Worm (Caenorhabditis elegans) whole organism, L4 larva: ENCODE data around the gene nlp-32.

Source experiments
- F10B5.3 ChIP-seq: sonication (generic microtip); optimal IDR thresholded peaks from 2 replicates; lab custom pipeline; 2016; ENCODE audit warnings: mild to moderate bottlenecking, missing genetic modification characterization, missing compliant biosample characterization
- F37D6.2 ChIP-seq: sonication (generic microtip); optimal IDR thresholded peaks from 2 replicates; lab custom pipeline; 2016; ENCODE audit warnings: mild to moderate bottlenecking, missing genetic modification characterization, missing compliant biosample characterization
- R02D3.7 ChIP-seq: fragments of 150-350 bp; sonication (generic microtip); optimal IDR thresholded peaks from 3 replicates; lab custom pipeline; 2014; ENCODE audit warnings: missing biosample characterization, missing genetic modification characterization
- T20F7.1 ChIP-seq: fragments of 200-800 bp; sonication (Bioruptor generic); optimal IDR thresholded peaks from 2 replicates; lab custom pipeline; 2018; ENCODE audit warnings: mild to moderate bottlenecking, missing genetic modification characterization, missing compliant biosample characterization
- T26A8.4 ChIP-seq: fragments of 200-800 bp; sonication (Bioruptor generic); IDR thresholded peaks from 2 replicates; pipeline ENCODE4 v1.3.6; 2022; ENCODE audit warnings: missing genetic modification characterization, missing compliant biosample characterization
- Y75B8A.6 ChIP-seq: fragments of 200-800 bp; sonication (Bioruptor generic); IDR thresholded peaks from 2 replicates; pipeline ENCODE4 v1.3.6; 2022; ENCODE audit warnings: missing genetic modification reagents, missing genetic modification characterization, missing compliant biosample characterization
- ZK337.2 ChIP-seq: fragments of 200-800 bp; sonication (Bioruptor generic); IDR thresholded peaks from 2 replicates; pipeline ENCODE4 v1.3.6; 2022; ENCODE audit warnings: missing genetic modification reagents, missing genetic modification characterization, missing compliant biosample characterization
- ZK546.5 ChIP-seq, 2 experiments: sonication (generic microtip); optimal IDR thresholded peaks; 2 replicates each; lab custom pipeline; 2017; ENCODE audit warnings: missing biosample characterization in 2 of 2, missing genetic modification characterization in 2 of 2
- aha-1 ChIP-seq: fragments of 150-350 bp; peaks from one replicate; lab custom pipeline; 2014; ENCODE audit warnings: missing biosample characterization, missing genetic modification characterization
- arid-1 ChIP-seq: fragments of 200-800 bp; sonication (Bioruptor generic); conservative IDR thresholded peaks from 2 replicates; pipeline ENCODE4 v1.3.6; 2022; ENCODE audit warnings: missing genetic modification reagents, missing genetic modification characterization, missing compliant biosample characterization
- attf-4 ChIP-seq: sonication (generic microtip); optimal IDR thresholded peaks from 3 replicates; lab custom pipeline; 2017; ENCODE audit warnings: missing biosample characterization, missing genetic modification characterization
- ceh-20 ChIP-seq: fragments of 200-800 bp; sonication (Bioruptor generic); IDR thresholded peaks from 2 replicates; pipeline ENCODE4 v1.3.6; 2022; ENCODE audit warnings: missing genetic modification reagents, missing genetic modification characterization, missing compliant biosample characterization
- ceh-82 ChIP-seq: sonication (generic microtip); optimal IDR thresholded peaks from 2 replicates; lab custom pipeline; 2017; ENCODE audit warnings: missing biosample characterization, missing genetic modification characterization
- ces-1 ChIP-seq: fragments of 150-350 bp; sonication (generic microtip); optimal IDR thresholded peaks from 4 replicates; lab custom pipeline; 2014; ENCODE audit warnings: missing biosample characterization, missing genetic modification reagents, missing genetic modification characterization
- daf-12 ChIP-seq: fragments of 150-350 bp; optimal IDR thresholded peaks from 2 replicates; lab custom pipeline; 2014; ENCODE audit warnings: missing biosample characterization, missing genetic modification reagents, missing genetic modification characterization
- dve-1 ChIP-seq: sonication (generic microtip); optimal IDR thresholded peaks from 2 replicates; lab custom pipeline; 2017; ENCODE audit warnings: antibody characterized with exemption, mild to moderate bottlenecking, missing genetic modification characterization, missing compliant biosample characterization; ENCODE audit not compliant: insufficient read depth
- egl-27 ChIP-seq: sonication (generic microtip); optimal IDR thresholded peaks from 3 replicates; lab custom pipeline; 2017; ENCODE audit warnings: missing biosample characterization, missing genetic modification reagents, missing genetic modification characterization
- hlh-30 ChIP-seq: sonication (generic microtip); optimal IDR thresholded peaks from 2 replicates; lab custom pipeline; 2017; ENCODE audit warnings: antibody characterized with exemption, mild to moderate bottlenecking, missing genetic modification characterization, missing compliant biosample characterization; ENCODE audit not compliant: insufficient read depth
- hmg-1.1 ChIP-seq: fragments of 200-800 bp; sonication (Bioruptor generic); IDR thresholded peaks from 2 replicates; pipeline ENCODE4 v1.3.6; 2022; ENCODE audit warnings: missing genetic modification reagents, missing genetic modification characterization, missing compliant biosample characterization
- jun-1 ChIP-seq: fragments of 150-350 bp; optimal IDR thresholded peaks from 2 replicates; lab custom pipeline; 2014; ENCODE audit warnings: missing biosample characterization, missing genetic modification reagents, missing genetic modification characterization
- lim-7 ChIP-seq: fragments of 200-800 bp; sonication (Bioruptor generic); IDR thresholded peaks from 2 replicates; pipeline ENCODE4 v1.3.6; 2022; ENCODE audit warnings: missing genetic modification characterization, missing compliant biosample characterization
- lin-1 ChIP-seq: fragments of 200-800 bp; sonication (Bioruptor generic); IDR thresholded peaks from 2 replicates; pipeline ENCODE4 v1.3.6; 2022; ENCODE audit warnings: missing genetic modification reagents, missing genetic modification characterization, missing compliant biosample characterization
- lin-38 ChIP-seq: fragments of 200-800 bp; sonication (Bioruptor generic); IDR thresholded peaks from 2 replicates; pipeline ENCODE4 v1.3.6; 2022; ENCODE audit warnings: missing genetic modification reagents, missing genetic modification characterization, missing compliant biosample characterization
- lin-39 ChIP-seq: fragments of 150-350 bp; optimal IDR thresholded peaks from 2 replicates; lab custom pipeline; 2014; ENCODE audit warnings: missing biosample characterization, missing genetic modification reagents, missing genetic modification characterization
- lsy-2 ChIP-seq, 2 experiments: fragments of 150-350 bp in 1 of 2; sonication (generic microtip) in 1 of 2; optimal IDR thresholded peaks; 2 replicates each; lab custom pipeline; 2014 to 2017; ENCODE audit warnings: missing biosample characterization in 2 of 2, missing genetic modification characterization in 2 of 2
- madf-5 ChIP-seq, 2 experiments: fragments of 200-800 bp; sonication (Bioruptor generic); IDR thresholded peaks; 2 replicates each; pipeline ENCODE4 v1.3.6; 2022; ENCODE audit warnings: missing compliant biosample characterization in 2 of 2, missing genetic modification characterization in 2 of 2
- madf-9 ChIP-seq: fragments of 200-800 bp; sonication (Bioruptor generic); conservative IDR thresholded peaks from 2 replicates; pipeline ENCODE4 v1.3.6; 2022; ENCODE audit warnings: missing genetic modification reagents, missing genetic modification characterization, missing compliant biosample characterization
- mdl-1 ChIP-seq, 2 experiments: fragments of 150-350 bp in 1 of 2; sonication (generic microtip) in 1 of 2; optimal IDR thresholded peaks; 2 replicates each; lab custom pipeline; 2014 to 2017; ENCODE audit warnings: missing biosample characterization in 2 of 2, missing genetic modification characterization in 2 of 2
- mxl-2 ChIP-seq: fragments of 200-800 bp; sonication (Bioruptor generic); conservative IDR thresholded peaks from 2 replicates; pipeline ENCODE4 v1.3.6; 2022; ENCODE audit warnings: missing genetic modification reagents, missing genetic modification characterization, missing compliant biosample characterization
- mxl-3 ChIP-seq: fragments of 200-800 bp; sonication (Bioruptor generic); optimal IDR thresholded peaks from 2 replicates; lab custom pipeline; 2018; ENCODE audit warnings: mild to moderate bottlenecking, missing genetic modification characterization, missing compliant biosample characterization
- nhr-10 ChIP-seq: fragments of 150-350 bp; optimal IDR thresholded peaks from 2 replicates; lab custom pipeline; 2014; ENCODE audit warnings: missing biosample characterization, missing genetic modification characterization
- nhr-102 ChIP-seq: sonication (generic microtip); optimal IDR thresholded peaks from 2 replicates; lab custom pipeline; 2016; ENCODE audit warnings: mild to moderate bottlenecking, missing genetic modification characterization, moderate library complexity, missing compliant biosample characterization
- nhr-237 ChIP-seq: sonication (generic microtip); optimal IDR thresholded peaks from 2 replicates; lab custom pipeline; 2017; ENCODE audit warnings: missing biosample characterization, missing genetic modification characterization
- nhr-48 ChIP-seq: sonication (generic microtip); optimal IDR thresholded peaks from 2 replicates; lab custom pipeline; 2016; ENCODE audit warnings: mild to moderate bottlenecking, missing genetic modification characterization, missing compliant biosample characterization
- pha-4 ChIP-seq, 2 experiments: fragments of 150-350 bp in 1 of 2; fragments of 200-800 bp in 1 of 2; sonication (Bioruptor generic) in 1 of 2; IDR thresholded peaks in 1 of 2; optimal IDR thresholded peaks in 1 of 2; 2 replicates each; pipeline versions ENCODE4 v1.3.6 to Lab custom; 2014 to 2022; ENCODE audit warnings: missing genetic modification characterization in 2 of 2, missing genetic modification reagents in 2 of 2, missing biosample characterization in 1 of 2, missing compliant biosample characterization in 1 of 2
- pqm-1 ChIP-seq: sonication (generic microtip); optimal IDR thresholded peaks from 2 replicates; lab custom pipeline; 2017; ENCODE audit warnings: missing biosample characterization, missing genetic modification characterization
- set-16 ChIP-seq: fragments of 200-800 bp; sonication (Bioruptor generic); IDR thresholded peaks from 2 replicates; pipeline ENCODE4 v1.3.6; 2022; ENCODE audit warnings: missing genetic modification reagents, missing genetic modification characterization, missing compliant biosample characterization
- snpc-1.2 ChIP-seq: fragments of 200-800 bp; sonication (Bioruptor generic); IDR thresholded peaks from 2 replicates; pipeline ENCODE4 v1.3.6; 2022; ENCODE audit warnings: missing genetic modification reagents, missing genetic modification characterization, missing compliant biosample characterization
- spr-1 ChIP-seq: sonication (generic microtip); optimal IDR thresholded peaks from 2 replicates; lab custom pipeline; 2016; ENCODE audit warnings: mild to moderate bottlenecking, missing genetic modification characterization, missing compliant biosample characterization
- unc-62 ChIP-seq, 3 experiments: fragments of 150-350 bp in 1 of 3; sonication (generic microtip); optimal IDR thresholded peaks in 2 of 3; peaks in 1 of 3; 1 replicate in 1 of 3; 2 replicates in 2 of 3; lab custom pipeline; 2014 to 2017; ENCODE audit warnings: missing biosample characterization in 3 of 3, missing genetic modification characterization in 3 of 3, missing genetic modification reagents in 3 of 3, missing genotype in 1 of 3
- zfp-2 ChIP-seq: sonication (generic microtip); optimal IDR thresholded peaks from 2 replicates; lab custom pipeline; 2016; ENCODE audit warnings: mild to moderate bottlenecking, missing genetic modification characterization, missing compliant biosample characterization
- zfp-3 ChIP-seq: fragments of 200-800 bp; sonication (Bioruptor generic); conservative IDR thresholded peaks from 2 replicates; pipeline ENCODE4 v1.3.6; 2022; ENCODE audit warnings: missing genetic modification reagents, missing genetic modification characterization, missing compliant biosample characterization
- zip-2 ChIP-seq: fragments of 150-350 bp; optimal IDR thresholded peaks from 2 replicates; lab custom pipeline; 2014; ENCODE audit warnings: missing biosample characterization, missing genetic modification characterization
- ztf-11 ChIP-seq: fragments of 150-350 bp; optimal IDR thresholded peaks from 2 replicates; lab custom pipeline; 2014; ENCODE audit warnings: missing biosample characterization, missing genetic modification characterization

Gene nlp-32

ce11 chrIII:455793-456192 is 30.6 kb downstream of the nlp-32 start:
- no peak for TF ChIP-seq pqm-1
- TF ChIP-seq nhr-10 (tag; lab: Kevin White, UChicago), result no peak
- peak in 1 of 2 experiments; percentile 58 for TF ChIP-seq unc-62 (GFP tag; optimal IDR thresholded peaks at IDR 0.05 in 1 of 2; lab: Kevin White, UChicago)
- no peak for TF ChIP-seq unc-62 (tag; optimal IDR thresholded peaks at IDR 0.05; lab: Kevin White, UChicago)
- no peak for TF ChIP-seq ces-1 (GFP tag; lab: Kevin White, UChicago)
- TF ChIP-seq egl-27 (tag; lab: Kevin White, UChicago), result no peak
- TF ChIP-seq hlh-30 (tag; lab: Kevin White, UChicago), result no peak
- no peak for TF ChIP-seq ZK337.2
- TF ChIP-seq mdl-1 (tag; optimal IDR thresholded peaks at IDR 0.05; lab: Kevin White, UChicago), result no peak

DNA sequence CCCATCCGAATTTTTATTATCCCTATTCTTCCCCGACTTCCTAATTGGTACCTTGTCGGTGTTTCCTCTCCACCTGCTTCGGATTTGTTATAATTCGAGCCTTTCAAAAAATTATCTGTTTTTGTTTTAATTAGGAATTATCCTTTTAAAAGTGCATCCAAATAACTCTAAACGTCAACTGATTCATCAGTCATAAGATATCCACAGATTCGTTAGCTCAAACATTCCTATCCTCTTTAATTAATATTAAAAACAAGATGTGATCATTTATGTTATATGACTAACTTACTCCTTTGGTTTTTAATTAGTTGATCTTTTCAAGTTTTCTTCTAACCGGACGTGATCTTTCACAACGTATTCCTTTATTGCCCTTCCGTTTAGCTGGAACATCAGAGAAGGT is 39.5 kb downstream of the nlp-32 start:
- no peak for TF ChIP-seq snpc-1.2
- no peak for TF ChIP-seq R02D3.7
- TF ChIP-seq nhr-102 (tag; lab: Kevin White, UChicago), result no peak
- TF ChIP-seq ZK546.5 (tag; optimal IDR thresholded peaks at IDR 0.05; lab: Kevin White, UChicago), result no peak
- no peak for TF ChIP-seq egl-27 (tag; lab: Kevin White, UChicago)
- no peak for TF ChIP-seq lim-7 (GFP tag; lab: Robert Waterston, UW)
- TF ChIP-seq aha-1 (tag; lab: Kevin White, UChicago), result no peak
- no peak for TF ChIP-seq T26A8.4 (GFP tag; lab: Robert Waterston, UW)
- no peak for TF ChIP-seq set-16 (GFP tag; lab: Robert Waterston, UW)
- TF ChIP-seq ceh-82, result no peak
- no peak for TF ChIP-seq jun-1 (tag; lab: Kevin White, UChicago)
- no peak for TF ChIP-seq zip-2 (tag; lab: Kevin White, UChicago)
- TF ChIP-seq madf-9 (GFP tag; lab: Robert Waterston, UW), result no peak

ce11 chrIII:445515-445914 is 40.8 kb downstream of the nlp-32 start:
- TF ChIP-seq hmg-1.1 (0 out of 2 replicates have a peak, but pooled peaks have one; percentile 12), mxl-3 (GFP tag; lab: Kevin White, UChicago) (peak; percentile 4)

ce11 chrIII:444101-444500 is 42.2 kb downstream of the nlp-32 start, which contains the start of gene Y55B1BR.8:
Gene Y55B1BR.8, plus strand, starts transcription at chrIII:444401.
- no peak for TF ChIP-seq arid-1 (GFP tag; lab: Robert Waterston, UW)
- no peak for TF ChIP-seq aha-1 (tag; lab: Kevin White, UChicago)
- TF ChIP-seq spr-1, result no peak
- no peak for TF ChIP-seq zip-2 (tag; lab: Kevin White, UChicago)
- no peak for TF ChIP-seq ceh-20 (GFP tag; lab: Robert Waterston, UW)
- TF ChIP-seq egl-27 (tag; lab: Kevin White, UChicago), result no peak
- no peak for TF ChIP-seq T20F7.1
- TF ChIP-seq dve-1, result no peak
- no peak for TF ChIP-seq ZK337.2
- TF ChIP-seq zfp-3 (GFP tag; lab: Robert Waterston, UW), result no peak
- TF ChIP-seq attf-4 (tag; lab: Kevin White, UChicago), result no peak
- no peak for TF ChIP-seq T26A8.4 (GFP tag; lab: Robert Waterston, UW)
- TF ChIP-seq lin-38 (GFP tag; lab: Robert Waterston, UW), result no peak
- no peak for TF ChIP-seq Y75B8A.6 (GFP tag; lab: Robert Waterston, UW)

ce11 chrIII:439926-440325 is 46.4 kb downstream of the nlp-32 start, which contains the start of gene affl-1:
Gene affl-1, plus strand, starts transcription at chrIII:440226.
- TF ChIP-seq ZK546.5 (tag; optimal IDR thresholded peaks at IDR 0.05; lab: Kevin White, UChicago) (no peak), lsy-2 (tag; optimal IDR thresholded peaks at IDR 0.05; lab: Kevin White, UChicago) (no peak), nhr-10 (tag; lab: Kevin White, UChicago) (no peak), ZK337.2 (no peak), F10B5.3 (tag; lab: Kevin White, UChicago) (no peak), madf-5 (GFP tag; IDR thresholded peaks at IDR 0.05; lab: Robert Waterston, UW) (no peak), ztf-11 (tag; lab: Kevin White, UChicago) (no peak), lin-39 (tag; lab: Kevin White, UChicago) (no peak), ces-1 (GFP tag; lab: Kevin White, UChicago) (no peak), F37D6.2 (tag; lab: Kevin White, UChicago) (no peak), mxl-2 (GFP tag; lab: Robert Waterston, UW) (no peak), nhr-48 (tag; lab: Kevin White, UChicago) (no peak), lin-1 (no peak), zfp-2 (no peak), daf-12 (tag; lab: Kevin White, UChicago) (no peak), nhr-237 (tag; lab: Kevin White, UChicago) (no peak), pha-4 (GFP tag; IDR thresholded peaks at IDR 0.05; lab: Robert Waterston, UW) (no peak), pha-4 (tag; optimal IDR thresholded peaks at IDR 0.05; lab: Kevin White, UChicago) (no peak)
